Worm (Caenorhabditis elegans) whole organism, L4 larva: Measurements from ENCODE around the gene C55A6.6.
A peak's percentile ranks its signal among the peaks of the same experiment; 100 is the strongest.
"Not testable (repeated sequence)": the region's sequence is repeated elsewhere in the genome, so short reads cannot be mapped to it uniquely, and the experiment has no call there.

ENCODE experiments used
- D1046.2 ChIP-seq: fragments of 200-800 bp; sonication (Bioruptor generic); IDR thresholded peaks from 2 replicates; pipeline ENCODE4 v1.3.6; 2022; ENCODE audit warnings: missing genetic modification characterization, missing compliant biosample characterization
- T20F7.1 ChIP-seq: fragments of 200-800 bp; sonication (Bioruptor generic); optimal IDR thresholded peaks from 2 replicates; lab custom pipeline; 2018; ENCODE audit warnings: mild to moderate bottlenecking, missing genetic modification characterization, missing compliant biosample characterization
- T26A8.4 ChIP-seq: fragments of 200-800 bp; sonication (Bioruptor generic); IDR thresholded peaks from 2 replicates; pipeline ENCODE4 v1.3.6; 2022; ENCODE audit warnings: missing genetic modification characterization, missing compliant biosample characterization
- aha-1 ChIP-seq: fragments of 150-350 bp; peaks from one replicate; lab custom pipeline; 2014; ENCODE audit warnings: missing biosample characterization, missing genetic modification characterization
- aly-2 ChIP-seq: sonication (generic microtip); optimal IDR thresholded peaks from 2 replicates; lab custom pipeline; 2018; ENCODE audit warnings: missing biosample characterization, missing genetic modification characterization
- ama-1 ChIP-seq: fragments of 150-350 bp; optimal IDR thresholded peaks from 2 replicates; lab custom pipeline; 2014; ENCODE audit warnings: inconsistent platforms, mixed read lengths
- ceh-82 ChIP-seq: sonication (generic microtip); optimal IDR thresholded peaks from 2 replicates; lab custom pipeline; 2017; ENCODE audit warnings: missing biosample characterization, missing genetic modification characterization
- ctbp-1 ChIP-seq: fragments of 200-800 bp; sonication (Bioruptor generic); IDR thresholded peaks from 2 replicates; pipeline ENCODE4 v1.3.6; 2022; ENCODE audit warnings: missing genetic modification reagents, missing genetic modification characterization, missing compliant biosample characterization
- daf-8 ChIP-seq: fragments of 200-800 bp; sonication (Bioruptor generic); IDR thresholded peaks from 2 replicates; pipeline ENCODE4 v1.3.6; 2022; ENCODE audit warnings: missing genetic modification characterization, missing compliant biosample characterization
- dmd-8 ChIP-seq: fragments of 200-800 bp; sonication (Bioruptor generic); IDR thresholded peaks from 2 replicates; pipeline ENCODE4 v1.3.6; 2022; ENCODE audit warnings: missing genetic modification characterization, missing compliant biosample characterization
- egl-27 ChIP-seq: sonication (generic microtip); optimal IDR thresholded peaks from 3 replicates; lab custom pipeline; 2017; ENCODE audit warnings: missing biosample characterization, missing genetic modification reagents, missing genetic modification characterization
- hlh-11 ChIP-seq: fragments of 200-800 bp; sonication (Bioruptor generic); optimal IDR thresholded peaks from 2 replicates; lab custom pipeline; 2018; ENCODE audit warnings: mild to moderate bottlenecking, missing genetic modification characterization, missing compliant biosample characterization
- hlh-30 ChIP-seq: sonication (generic microtip); optimal IDR thresholded peaks from 2 replicates; lab custom pipeline; 2017; ENCODE audit warnings: antibody characterized with exemption, mild to moderate bottlenecking, missing genetic modification characterization, missing compliant biosample characterization; ENCODE audit not compliant: insufficient read depth
- lim-7 ChIP-seq: fragments of 200-800 bp; sonication (Bioruptor generic); IDR thresholded peaks from 2 replicates; pipeline ENCODE4 v1.3.6; 2022; ENCODE audit warnings: missing genetic modification characterization, missing compliant biosample characterization
- mdl-1 ChIP-seq, 2 experiments: fragments of 150-350 bp in 1 of 2; sonication (generic microtip) in 1 of 2; optimal IDR thresholded peaks; 2 replicates each; lab custom pipeline; 2014 to 2017; ENCODE audit warnings: missing biosample characterization in 2 of 2, missing genetic modification characterization in 2 of 2
- mxl-2 ChIP-seq: fragments of 200-800 bp; sonication (Bioruptor generic); conservative IDR thresholded peaks from 2 replicates; pipeline ENCODE4 v1.3.6; 2022; ENCODE audit warnings: missing genetic modification reagents, missing genetic modification characterization, missing compliant biosample characterization
- nhr-102 ChIP-seq: sonication (generic microtip); optimal IDR thresholded peaks from 2 replicates; lab custom pipeline; 2016; ENCODE audit warnings: mild to moderate bottlenecking, missing genetic modification characterization, moderate library complexity, missing compliant biosample characterization
- nhr-11 ChIP-seq: fragments of 150-350 bp; optimal IDR thresholded peaks from 2 replicates; lab custom pipeline; 2014; ENCODE audit warnings: missing biosample characterization, missing genetic modification characterization
- nhr-25 ChIP-seq: sonication (generic microtip); optimal IDR thresholded peaks from 2 replicates; lab custom pipeline; 2017; ENCODE audit warnings: missing genetic modification characterization, mild to moderate bottlenecking, missing compliant biosample characterization, antibody characterized with exemption, moderate library complexity, borderline replicate concordance; ENCODE audit not compliant: insufficient read depth
- nhr-42 ChIP-seq: fragments of 200-800 bp; sonication (Bioruptor generic); IDR thresholded peaks from 2 replicates; pipeline ENCODE4 v1.3.6; 2022; ENCODE audit warnings: missing genetic modification characterization, missing compliant biosample characterization
- nhr-6 ChIP-seq: fragments of 150-350 bp; optimal IDR thresholded peaks from 2 replicates; lab custom pipeline; 2014; ENCODE audit warnings: missing biosample characterization, missing genetic modification characterization
- pqm-1 ChIP-seq: sonication (generic microtip); optimal IDR thresholded peaks from 2 replicates; lab custom pipeline; 2017; ENCODE audit warnings: missing biosample characterization, missing genetic modification characterization
- saeg-2 ChIP-seq: fragments of 200-800 bp; sonication (Bioruptor generic); IDR thresholded peaks from 2 replicates; pipeline ENCODE4 v1.3.6; 2022; ENCODE audit warnings: missing genetic modification reagents, missing genetic modification characterization, missing compliant biosample characterization
- sdz-12 ChIP-seq: fragments of 200-800 bp; sonication (Bioruptor generic); optimal IDR thresholded peaks from 2 replicates; lab custom pipeline; 2018; ENCODE audit warnings: mild to moderate bottlenecking, missing genetic modification characterization, missing compliant biosample characterization
- set-16 ChIP-seq: fragments of 200-800 bp; sonication (Bioruptor generic); IDR thresholded peaks from 2 replicates; pipeline ENCODE4 v1.3.6; 2022; ENCODE audit warnings: missing genetic modification reagents, missing genetic modification characterization, missing compliant biosample characterization
- snpc-1.2 ChIP-seq: fragments of 200-800 bp; sonication (Bioruptor generic); IDR thresholded peaks from 2 replicates; pipeline ENCODE4 v1.3.6; 2022; ENCODE audit warnings: missing genetic modification reagents, missing genetic modification characterization, missing compliant biosample characterization
- snpc-4 ChIP-seq: fragments of 150-350 bp; optimal IDR thresholded peaks from 2 replicates; lab custom pipeline; 2014; ENCODE audit warnings: missing biosample characterization, missing genetic modification characterization
- spr-1 ChIP-seq: sonication (generic microtip); optimal IDR thresholded peaks from 2 replicates; lab custom pipeline; 2016; ENCODE audit warnings: mild to moderate bottlenecking, missing genetic modification characterization, missing compliant biosample characterization
- unc-130 ChIP-seq: sonication (generic microtip); optimal IDR thresholded peaks from 2 replicates; lab custom pipeline; 2016; ENCODE audit warnings: missing genetic modification reagents, missing genetic modification characterization, missing compliant biosample characterization
- unc-62 ChIP-seq, 3 experiments: fragments of 150-350 bp in 1 of 3; sonication (generic microtip); optimal IDR thresholded peaks in 2 of 3; peaks in 1 of 3; 1 replicate in 1 of 3; 2 replicates in 2 of 3; lab custom pipeline; 2014 to 2017; ENCODE audit warnings: missing biosample characterization in 3 of 3, missing genetic modification characterization in 3 of 3, missing genetic modification reagents in 3 of 3, missing genotype in 1 of 3
- zip-11 ChIP-seq: fragments of 200-800 bp; sonication (Bioruptor generic); IDR thresholded peaks from 2 replicates; pipeline ENCODE4 v1.3.6; 2022; ENCODE audit warnings: missing genetic modification characterization, missing compliant biosample characterization
- zip-2 ChIP-seq: fragments of 150-350 bp; optimal IDR thresholded peaks from 2 replicates; lab custom pipeline; 2014; ENCODE audit warnings: missing biosample characterization, missing genetic modification characterization
- ztf-11 ChIP-seq: fragments of 150-350 bp; optimal IDR thresholded peaks from 2 replicates; lab custom pipeline; 2014; ENCODE audit warnings: missing biosample characterization, missing genetic modification characterization

C55A6.6 gene

DNA sequence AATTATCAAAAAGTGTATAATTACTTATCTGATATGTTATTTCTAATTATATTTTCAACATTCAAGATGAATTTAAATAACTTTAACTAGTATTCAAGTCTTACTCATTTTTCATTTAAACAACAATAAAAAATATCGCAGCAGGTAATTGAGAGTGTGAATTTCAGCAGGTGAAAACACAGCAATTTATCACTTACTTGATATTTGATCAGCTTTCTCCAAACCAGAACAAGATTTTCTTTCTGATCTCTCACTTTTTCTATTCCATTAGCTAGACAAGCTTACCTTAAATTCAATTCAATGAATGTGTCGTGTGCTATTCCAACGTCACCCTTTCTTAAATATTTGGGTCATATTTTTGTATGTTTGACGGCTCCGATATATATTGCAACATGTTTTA, 29.0 kb downstream of the C55A6.6 start, which contains the start of gene srh-1:
Gene srh-1, plus strand, starts transcription at position 301 of the 400 bp plus-strand sequence.
- no peak for TF ChIP-seq zip-2
- TF ChIP-seq saeg-2 = no peak
- no peak for TF ChIP-seq egl-27 (tag; lab: Kevin White, UChicago)
- no peak for TF ChIP-seq hlh-30
- TF ChIP-seq aha-1 (tag; lab: Kevin White, UChicago) = no peak

DNA sequence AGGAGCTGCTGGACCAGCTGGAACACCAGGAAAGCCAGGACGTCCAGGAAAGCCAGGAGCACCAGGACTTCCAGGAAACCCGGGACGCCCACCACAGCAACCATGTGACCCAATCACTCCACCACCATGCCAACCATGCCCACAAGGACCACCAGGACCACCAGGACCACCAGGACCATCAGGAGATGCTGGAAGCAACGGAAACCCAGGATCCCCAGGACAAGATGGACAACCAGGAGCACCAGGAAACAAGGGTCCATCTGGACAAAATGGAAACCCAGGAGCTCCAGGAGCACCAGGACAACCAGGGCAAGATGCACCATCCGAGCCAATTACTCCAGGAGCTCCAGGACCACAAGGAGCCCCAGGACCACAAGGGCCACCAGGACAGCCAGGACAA, 30.1 kb downstream of the C55A6.6 start:
- TF ChIP-seq hlh-30 (no peak), aly-2 (tag; lab: Kevin White, UChicago) (no peak), set-16 (GFP tag; lab: Robert Waterston, UW) (peak; percentile 87)

ce11 chrV:11483580-11484092, 30.9 kb downstream of the C55A6.6 start, which contains the start of gene col-157:
Gene col-157 (plus strand): TSS chrV:11484042.
- not testable (repeated sequence) for TF ChIP-seq mdl-1 (tag; optimal IDR thresholded peaks at IDR 0.05; lab: Kevin White, UChicago); sdz-12 (GFP tag; lab: Kevin White, UChicago); pqm-1

ce11 chrV:11480734-11481133, 33.8 kb downstream of the C55A6.6 start, which contains the start of gene T11F9.14:
Gene T11F9.14 (minus strand): TSS chrV:11480834.
- TF ChIP-seq ceh-82 (tag; lab: Kevin White, UChicago); T20F7.1 (GFP tag; lab: Kevin White, UChicago); ama-1: not testable (repeated sequence)

DNA sequence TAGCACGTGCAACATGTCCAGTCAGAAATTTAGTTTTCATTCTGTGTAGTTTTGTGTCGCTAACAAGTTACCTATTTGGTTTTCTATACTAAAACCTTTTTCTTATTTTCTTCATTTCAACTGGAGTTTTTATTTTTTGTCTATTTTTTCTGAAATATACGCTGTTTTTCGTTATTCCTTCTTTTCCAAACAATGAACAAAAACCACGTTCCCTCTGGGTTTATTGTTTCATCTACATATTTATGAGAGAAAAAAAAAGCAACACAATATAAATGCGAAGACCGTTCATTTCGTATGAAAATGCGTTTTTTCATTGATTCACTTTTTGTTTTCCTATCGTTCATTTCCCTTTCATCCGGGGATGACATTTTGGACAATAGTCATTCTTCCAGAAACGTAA, 35.1 kb downstream of the C55A6.6 start, which contains the start of gene T11F9.22:
Gene T11F9.22, plus strand, starts transcription at position 301 of the 400 bp plus-strand sequence.
- TF ChIP-seq nhr-11 (tag; lab: Kevin White, UChicago) (no peak), nhr-42 (GFP tag; lab: Robert Waterston, UW) (no peak), aly-2 (tag; lab: Kevin White, UChicago) (no peak)
- TF ChIP-seq, all 104 proteins: peak for 0

ce11 chrV:11478028-11478427, 36.5 kb downstream of the C55A6.6 start:
- TF ChIP-seq unc-130 (GFP tag; lab: Kevin White, UChicago) (peak; percentile 53), unc-62 (GFP tag; optimal IDR thresholded peaks at IDR 0.05 in 1 of 2; lab: Kevin White, UChicago) (peak in 1 of 2 experiments; percentile 41)
- TF ChIP-seq unc-62 (tag; optimal IDR thresholded peaks at IDR 0.05; lab: Kevin White, UChicago) = not testable (repeated sequence)

DNA sequence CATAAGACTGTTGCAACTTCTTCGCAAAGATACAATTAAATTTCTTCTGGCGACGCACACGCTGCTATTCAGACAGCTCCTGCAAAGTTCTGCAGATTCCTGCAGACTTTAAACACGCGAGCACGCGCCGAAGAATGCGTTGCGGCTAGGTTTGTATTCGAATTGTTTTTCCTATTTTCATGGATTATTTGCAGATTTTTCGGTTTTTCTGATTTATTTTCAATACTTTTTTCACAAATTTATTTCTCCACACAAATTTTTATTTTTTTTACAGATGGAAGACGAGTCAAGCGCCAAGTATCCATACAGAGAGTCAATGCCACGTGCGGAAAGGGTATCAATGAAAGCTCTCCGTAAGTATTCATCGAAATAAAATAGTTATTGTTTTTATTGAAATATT, 38.9 kb downstream of the C55A6.6 start, which contains the start of gene T11F9.7:
Gene T11F9.7, plus strand, starts transcription at position 301 of the 400 bp plus-strand sequence.
- not testable (repeated sequence) for TF ChIP-seq sdz-12 (GFP tag; lab: Kevin White, UChicago); ztf-11; lim-7 (GFP tag; lab: Robert Waterston, UW)
- TF ChIP-seq, all 104 proteins: peak for 0; not testable (repeated sequence) for 104

DNA sequence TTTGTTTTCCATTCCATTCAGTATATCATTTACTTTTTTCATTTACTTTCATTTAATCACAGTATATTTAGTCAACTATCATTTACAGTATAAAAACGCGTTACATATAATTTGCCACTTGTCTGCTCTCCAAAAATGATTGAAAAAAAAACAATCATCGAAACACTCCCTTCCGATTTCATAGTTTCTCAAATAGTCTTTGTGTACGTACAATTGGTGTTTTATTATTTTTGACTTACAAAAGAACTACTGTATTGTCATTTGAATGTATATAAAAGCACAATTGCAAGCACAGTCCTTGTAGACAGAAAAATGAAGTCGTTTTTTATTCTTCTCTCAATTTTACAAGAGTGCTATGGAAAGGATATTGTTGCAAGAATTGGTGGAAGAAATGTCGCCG, 40.1 kb downstream of the C55A6.6 start, which contains the start of gene nas-22:
Gene nas-22, plus strand, starts transcription at position 301 of the 400 bp plus-strand sequence.
- no peak for TF ChIP-seq snpc-4 (tag; lab: Kevin White, UChicago)
- TF ChIP-seq nhr-25 = no peak
- no peak for TF ChIP-seq nhr-6
- TF ChIP-seq daf-8 (GFP tag; lab: Robert Waterston, UW) = no peak
- no peak for TF ChIP-seq zip-11 (GFP tag; lab: Robert Waterston, UW)
- no peak for TF ChIP-seq D1046.2
- no peak for TF ChIP-seq ama-1
- no peak for TF ChIP-seq snpc-1.2 (GFP tag; lab: Robert Waterston, UW)
- TF ChIP-seq hlh-11 (tag; lab: Kevin White, UChicago) = no peak
- no peak for TF ChIP-seq mxl-2 (GFP tag; lab: Robert Waterston, UW)
- no peak for TF ChIP-seq nhr-102 (tag; lab: Kevin White, UChicago)
- no peak for TF ChIP-seq T26A8.4 (GFP tag; lab: Robert Waterston, UW)
- TF ChIP-seq spr-1 (tag; lab: Kevin White, UChicago) = no peak
- no peak for TF ChIP-seq ctbp-1 (GFP tag; lab: Robert Waterston, UW)
- TF ChIP-seq sdz-12 (GFP tag; lab: Kevin White, UChicago) = no peak
- no peak for TF ChIP-seq dmd-8 (GFP tag; lab: Robert Waterston, UW)
